Comparison of ENCODE assay signal across 4 fruit fly cellular contexts in the genomic region with DNA sequence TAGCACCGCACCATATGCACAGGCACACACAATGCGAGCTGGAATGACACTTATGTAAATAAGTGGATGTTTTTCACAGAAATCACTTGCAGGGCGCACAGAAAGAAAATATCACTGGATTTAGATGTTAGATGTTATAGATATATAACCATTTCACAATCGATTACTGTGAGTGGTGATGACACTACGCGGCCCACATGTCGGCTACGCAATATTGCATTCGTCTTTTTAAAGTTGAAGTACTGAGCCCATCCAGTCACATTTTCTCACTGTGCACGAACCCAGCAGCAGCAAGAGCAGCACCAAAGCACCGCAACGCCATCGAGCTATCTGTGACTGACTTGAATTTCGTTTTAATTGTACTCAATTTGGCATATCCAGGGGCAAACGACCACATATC.
TF ChIP-seq lines count a peak whose summit lies in the region.

No protein-coding gene starts in this region.

- TF ChIP-seq CTCF in whole organism, embryonic (GFP tag; optimal IDR thresholded peaks at IDR 0.05; lab: Kevin White, UChicago): no peak

TF ChIP-seq in whole organism, embryonic, 481 proteins besides CTCF, POLR2A, EP300 and RAD21:
- peak; percentile 10; the same call in 1 of the 2 replicates for TF ChIP-seq CG10366 (GFP tag; IDR thresholded peaks at IDR 0.05; lab: Robert Waterston, UW)
- 0 out of 3 replicates have a peak, but pooled peaks have one; percentile 31 for TF ChIP-seq CG11093 (GFP tag; IDR thresholded peaks at IDR 0.05; lab: Robert Waterston, UW)
- TF ChIP-seq chif (GFP tag; optimal IDR thresholded peaks at IDR 0.05; lab: Kevin White, UChicago): peak in 1 of 2 experiments; percentile 29
- no peak for TF ChIP-seq CG8359 (GFP tag; optimal IDR thresholded peaks at IDR 0.05; lab: Kevin White, UChicago; ENCODE audit: borderline replicate concordance)
- TF ChIP-seq usp (GFP tag; optimal IDR thresholded peaks at IDR 0.05; lab: Kevin White, UChicago): no peak
- peak; percentile 5 for TF ChIP-seq CG30431 (GFP tag; optimal IDR thresholded peaks at IDR 0.05; lab: Kevin White, UChicago)
- TF ChIP-seq Dbx (GFP tag; IDR thresholded peaks at IDR 0.05; lab: Robert Waterston, UW): no peak
- TF ChIP-seq jing (GFP tag; optimal IDR thresholded peaks at IDR 0.05; lab: Kevin White, UChicago): peak; percentile 29
- no peak for TF ChIP-seq CG10274 (GFP tag; optimal IDR thresholded peaks at IDR 0.05; lab: Kevin White, UChicago)
- TF ChIP-seq Ssrp (tag; optimal IDR thresholded peaks at IDR 0.05; lab: Kevin White, UChicago): peak; percentile 9
- TF ChIP-seq Side (GFP tag; optimal IDR thresholded peaks at IDR 0.05; lab: Kevin White, UChicago): no peak
- TF ChIP-seq Dref (GFP tag; IDR thresholded peaks at IDR 0.05; lab: Robert Waterston, UW): no peak
- no peak for TF ChIP-seq CG1233 (GFP tag; optimal IDR thresholded peaks at IDR 0.05; lab: Kevin White, UChicago)
- TF ChIP-seq lola (GFP tag; optimal IDR thresholded peaks at IDR 0.05; lab: Kevin White, UChicago): peak in 1 of 3 experiments; percentile 19
- 0 out of 2 replicates have a peak, but pooled peaks have one; percentile 60 for TF ChIP-seq CG17328 (GFP tag; IDR thresholded peaks at IDR 0.05; lab: Robert Waterston, UW)
- TF ChIP-seq ems (GFP tag; optimal IDR thresholded peaks at IDR 0.05; lab: Kevin White, UChicago): no peak
- no peak for TF ChIP-seq Atf3 (GFP tag; optimal IDR thresholded peaks at IDR 0.05; lab: Kevin White, UChicago)
- TF ChIP-seq Xbp1 (GFP tag; optimal IDR thresholded peaks at IDR 0.05; lab: Kevin White, UChicago): peak; percentile 15

TF ChIP-seq in whole organism, prepupa, 60 proteins besides CTCF, POLR2A, EP300 and RAD21 (continues in another document):
- no peak for TF ChIP-seq CG11294 (GFP tag; IDR thresholded peaks at IDR 0.05; lab: Robert Waterston, UW)
- no peak for TF ChIP-seq CG11902 (GFP tag; optimal IDR thresholded peaks at IDR 0.05; lab: Kevin White, UChicago)
- no peak for TF ChIP-seq CG6276 (GFP tag; optimal IDR thresholded peaks at IDR 0.05; lab: Kevin White, UChicago)
- peak; percentile 6 for TF ChIP-seq topi (GFP tag; optimal IDR thresholded peaks at IDR 0.05; lab: Kevin White, UChicago)
- TF ChIP-seq salr (GFP tag; optimal IDR thresholded peaks at IDR 0.05; lab: Kevin White, UChicago): peak; percentile 11 to 29
- no peak for TF ChIP-seq dsx (GFP tag; optimal IDR thresholded peaks at IDR 0.05; lab: Kevin White, UChicago; ENCODE audit: poor library complexity, severe bottlenecking)
- peak; percentile 8 for TF ChIP-seq fd59A (GFP tag; optimal IDR thresholded peaks at IDR 0.05; lab: Kevin White, UChicago)
- TF ChIP-seq CG31627 (GFP tag; optimal IDR thresholded peaks at IDR 0.05; lab: Kevin White, UChicago): peak; percentile 45
- peak; percentile 24 for TF ChIP-seq Sox102F (GFP tag; optimal IDR thresholded peaks at IDR 0.05; lab: Kevin White, UChicago)
- peak; percentile 5 for TF ChIP-seq CG10669 (GFP tag; optimal IDR thresholded peaks at IDR 0.05; lab: Kevin White, UChicago)
- TF ChIP-seq CG32006 (GFP tag; optimal IDR thresholded peaks at IDR 0.05; lab: Kevin White, UChicago): no peak
- TF ChIP-seq CG6792 (GFP tag; optimal IDR thresholded peaks at IDR 0.05; lab: Kevin White, UChicago): peak; percentile 23
- TF ChIP-seq CG15336 (GFP tag; IDR thresholded peaks at IDR 0.05; lab: Robert Waterston, UW): peak; percentile 35; the same call in 1 of the 2 replicates
- TF ChIP-seq achi (GFP tag; optimal IDR thresholded peaks at IDR 0.05; lab: Kevin White, UChicago): peak; percentile 45
- TF ChIP-seq Ets21C (GFP tag; optimal IDR thresholded peaks at IDR 0.05; lab: Kevin White, UChicago): peak; percentile 22
- peak; percentile 68 for TF ChIP-seq svp (GFP tag; lab: Kevin White, UChicago)
- TF ChIP-seq Eip78C (GFP tag; lab: Kevin White, UChicago): peak; percentile 62
- peak; percentile 25 for TF ChIP-seq Eip75B (GFP tag; optimal IDR thresholded peaks at IDR 0.05; lab: Kevin White, UChicago)
- TF ChIP-seq CG6163 (GFP tag; IDR thresholded peaks at IDR 0.05; lab: Robert Waterston, UW): peak; percentile 47; the same call in 2 of the 3 replicates
- peak; percentile 24 for TF ChIP-seq Met (GFP tag; optimal IDR thresholded peaks at IDR 0.05; lab: Kevin White, UChicago)
- no peak for TF ChIP-seq Eip93F (GFP tag; optimal IDR thresholded peaks at IDR 0.05; lab: Kevin White, UChicago)
- TF ChIP-seq Smox (GFP tag; optimal IDR thresholded peaks at IDR 0.05; lab: Kevin White, UChicago): peak; percentile 13
- peak; percentile 48 for TF ChIP-seq OdsH (GFP tag; optimal IDR thresholded peaks at IDR 0.05; lab: Kevin White, UChicago)

TF ChIP-seq in whole organism, pupa, 21 proteins besides CTCF, POLR2A, EP300 and RAD21:
- TF ChIP-seq CG13204 (GFP tag; optimal IDR thresholded peaks at IDR 0.05; lab: Kevin White, UChicago): no peak
- no peak for TF ChIP-seq CG12605 (GFP tag; IDR thresholded peaks at IDR 0.05; lab: Robert Waterston, UW)
- no peak for TF ChIP-seq rn (GFP tag; IDR thresholded peaks at IDR 0.05; lab: Robert Waterston, UW)
- TF ChIP-seq Ets98B (GFP tag; IDR thresholded peaks at IDR 0.05; lab: Robert Waterston, UW): 0 out of 2 replicates have a peak, but pooled peaks have one; percentile 9
TF ChIP-seq in whole organism, pupa: peak in this region for 1.

TF ChIP-seq in whole organism, wandering third instar larva, 38 proteins besides CTCF, POLR2A, EP300 and RAD21:
- no peak for TF ChIP-seq GATAd (GFP tag; optimal IDR thresholded peaks at IDR 0.05; lab: Kevin White, UChicago)
- TF ChIP-seq dsf (GFP tag; optimal IDR thresholded peaks at IDR 0.05; lab: Kevin White, UChicago; ENCODE audit: borderline replicate concordance): no peak
- no peak for TF ChIP-seq Myc (optimal IDR thresholded peaks at IDR 0.05; lab: Kevin White, UChicago)
- peak; percentile 9 for TF ChIP-seq fru (GFP tag; optimal IDR thresholded peaks at IDR 0.05; lab: Kevin White, UChicago)
- no peak for TF ChIP-seq Jra (GFP tag; optimal IDR thresholded peaks at IDR 0.05; lab: Kevin White, UChicago)
- TF ChIP-seq sv (GFP tag; optimal IDR thresholded peaks at IDR 0.05; lab: Kevin White, UChicago): no peak
- no peak for TF ChIP-seq N (GFP tag; optimal IDR thresholded peaks at IDR 0.05; lab: Kevin White, UChicago)
- TF ChIP-seq ey (GFP tag; optimal IDR thresholded peaks at IDR 0.05; lab: Kevin White, UChicago): peak; percentile 3
